Worm (Caenorhabditis elegans): Measurements from ENCODE around the gene mtq-2.

DNA sequence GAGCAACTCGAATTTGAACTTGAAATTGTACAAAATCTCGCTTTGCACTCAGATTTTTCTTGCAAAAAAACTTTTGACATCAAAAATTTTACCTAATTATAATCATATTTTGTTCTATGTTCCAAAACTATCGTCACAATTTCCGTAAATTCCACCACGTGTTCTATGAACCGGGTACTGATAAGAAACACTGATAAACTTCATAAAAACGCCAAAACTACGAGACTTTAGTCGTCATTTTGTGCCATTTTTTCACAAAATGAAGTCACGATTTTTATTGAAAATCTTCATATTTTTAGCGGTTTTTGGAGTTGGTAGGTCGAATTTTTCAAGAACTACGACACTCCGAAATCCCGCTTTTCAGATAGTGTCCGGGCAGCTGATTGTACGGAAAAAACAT lies 12.6 kb downstream of the mtq-2 start, which contains the start of gene gba-1:
- TF ChIP-seq lin-14 (GFP tag; optimal IDR thresholded peaks at IDR 0.05) (no peak), nhr-28 (tag; optimal IDR thresholded peaks at IDR 0.05) (no peak), unc-62 (GFP tag; optimal IDR thresholded peaks at IDR 0.05) (no peak), hlh-17 (GFP tag; optimal IDR thresholded peaks at IDR 0.05; ENCODE audit: borderline replicate concordance) (no peak), nhr-76 (tag; optimal IDR thresholded peaks at IDR 0.05) (no peak), F16B12.6 (tag; optimal IDR thresholded peaks at IDR 0.05) (no peak)

Measured in whole organism, L1 larva.